Fruit fly (Drosophila melanogaster): ENCODE results near the gene lcs.
A peak's percentile ranks its signal among the peaks of the same experiment; 100 is the strongest.

lcs gene

DNA sequence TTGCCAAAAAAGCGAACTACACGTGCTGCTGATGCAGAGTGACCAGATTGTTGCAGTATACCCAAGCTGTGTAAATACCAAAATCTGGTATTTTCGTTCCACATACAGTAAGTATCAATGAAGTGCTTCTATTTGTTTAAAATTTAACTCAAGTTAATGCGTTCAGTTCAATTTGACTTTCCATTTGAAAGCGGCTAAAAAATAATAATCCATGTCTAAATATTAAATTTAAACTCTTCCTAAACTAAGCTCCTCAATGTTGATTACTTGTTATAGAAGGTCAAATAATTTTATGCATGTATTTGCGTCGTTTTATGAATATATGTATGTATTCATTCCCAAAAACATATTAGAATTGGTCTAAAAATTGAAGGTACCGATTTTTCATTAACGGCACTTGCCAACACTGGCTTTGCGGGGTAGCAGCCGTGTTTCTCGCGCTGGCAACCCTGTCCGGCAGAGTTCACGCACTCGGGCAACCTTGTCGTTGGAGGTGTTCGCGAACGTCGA lies 47.3 kb downstream of the lcs start, which contains the start of the genes peng and sol (continued):
- TF ChIP-seq Hey (tag; optimal IDR thresholded peaks at IDR 0.05) (no peak), CG10274 (GFP tag; optimal IDR thresholded peaks at IDR 0.05) (peak; percentile 12), p53 (GFP tag; optimal IDR thresholded peaks at IDR 0.05) (no peak), CG15073 (GFP tag; optimal IDR thresholded peaks at IDR 0.05) (no peak), CG6765 (GFP tag; optimal IDR thresholded peaks at IDR 0.05) (peak; percentile 19), Bteb2 (GFP tag; optimal IDR thresholded peaks at IDR 0.05) (peak; percentile 64), gem (tag; optimal IDR thresholded peaks at IDR 0.05) (peak; percentile 85), Sox102F (GFP tag; optimal IDR thresholded peaks at IDR 0.05) (peak; percentile 69), CG1647 (GFP tag; optimal IDR thresholded peaks at IDR 0.05) (peak; percentile 40), dysf (GFP tag; IDR thresholded peaks at IDR 0.05) (peak; percentile 56; the same call in 2 of the 3 replicates), CG9876 (GFP tag; optimal IDR thresholded peaks at IDR 0.05) (peak; percentile 45), BEAF-32 (GFP tag; optimal IDR thresholded peaks at IDR 0.05) (peak; percentile 44), stc (GFP tag; IDR thresholded peaks at IDR 0.05) (0 out of 2 replicates have a peak, but pooled peaks have one; percentile 36), tup (GFP tag; optimal IDR thresholded peaks at IDR 0.05) (no peak), fd3F (GFP tag; optimal IDR thresholded peaks at IDR 0.05) (peak; percentile 44), Mrtf (GFP tag; IDR thresholded peaks at IDR 0.05) (peak; percentile 52; the same call in 1 of the 3 replicates), CkIIα-i1 (GFP tag; IDR thresholded peaks at IDR 0.05) (no peak), CG10462 (GFP tag; optimal IDR thresholded peaks at IDR 0.05) (peak; percentile 79), CG17568 (GFP tag; optimal IDR thresholded peaks at IDR 0.05) (no peak), jumu (GFP tag; optimal IDR thresholded peaks at IDR 0.05) (peak; percentile 58), Atf-2 (GFP tag; optimal IDR thresholded peaks at IDR 0.05) (peak; percentile 69), CG1529 (GFP tag; optimal IDR thresholded peaks at IDR 0.05) (peak; percentile 18), Kr (GFP tag; optimal IDR thresholded peaks at IDR 0.05) (no peak), B-H1 (GFP tag; IDR thresholded peaks at IDR 0.05) (peak; percentile 46), CG3838 (GFP tag; optimal IDR thresholded peaks at IDR 0.05) (peak; percentile 2), CG17328 (GFP tag; IDR thresholded peaks at IDR 0.05) (peak; percentile 36), CG4854 (GFP tag; optimal IDR thresholded peaks at IDR 0.05) (peak; percentile 29), CG4282 (GFP tag; optimal IDR thresholded peaks at IDR 0.05) (peak; percentile 34), GATAe (GFP tag; conservative IDR thresholded peaks at IDR 0.05) (no peak), zf30C (GFP tag; optimal IDR thresholded peaks at IDR 0.05) (no peak), klu (GFP tag; IDR thresholded peaks at IDR 0.05) (peak; percentile 52), Dref (GFP tag; IDR thresholded peaks at IDR 0.05) (peak; percentile 31), CG12155 (GFP tag; optimal IDR thresholded peaks at IDR 0.05) (peak; percentile 80), CG2875 (GFP tag; optimal IDR thresholded peaks at IDR 0.05) (no peak), cad (GFP tag; optimal IDR thresholded peaks at IDR 0.05) (no peak), CG13296 (GFP tag; optimal IDR thresholded peaks at IDR 0.05) (peak; percentile 7), MBD-R2 (GFP tag; IDR thresholded peaks at IDR 0.05) (no peak; the same call in 1 of the 2 replicates), CG9437 (GFP tag; optimal IDR thresholded peaks at IDR 0.05) (peak; percentile 60), CG18011 (GFP tag; optimal IDR thresholded peaks at IDR 0.05) (peak; percentile 50), CG31388 (GFP tag; optimal IDR thresholded peaks at IDR 0.05) (peak; percentile 17), CG12769 (tag; optimal IDR thresholded peaks at IDR 0.05) (no peak), Dek (tag; optimal IDR thresholded peaks at IDR 0.05) (peak; percentile 66), CG34422 (GFP tag; IDR thresholded peaks at IDR 0.05) (no peak; the same call in 2 of the 3 replicates), CG6654 (GFP tag; optimal IDR thresholded peaks at IDR 0.05) (no peak), gce (GFP tag; IDR thresholded peaks at IDR 0.05) (no peak), CG14014 (GFP tag; IDR thresholded peaks at IDR 0.05) (peak; percentile 52; the same call in 1 of the 2 replicates), HmgD (GFP tag; optimal IDR thresholded peaks at IDR 0.05) (peak; percentile 35), Xbp1 (GFP tag; optimal IDR thresholded peaks at IDR 0.05) (peak; percentile 84), CG5180 (GFP tag; optimal IDR thresholded peaks at IDR 0.05) (no peak), CG18476 (GFP tag; optimal IDR thresholded peaks at IDR 0.05) (peak; percentile 69), vfl (GFP tag; optimal IDR thresholded peaks at IDR 0.05) (peak; percentile 36)
